Fruit fly (Drosophila melanogaster): Measurements from ENCODE around the gene ValRS-m.

The ValRS-m gene

DNA sequence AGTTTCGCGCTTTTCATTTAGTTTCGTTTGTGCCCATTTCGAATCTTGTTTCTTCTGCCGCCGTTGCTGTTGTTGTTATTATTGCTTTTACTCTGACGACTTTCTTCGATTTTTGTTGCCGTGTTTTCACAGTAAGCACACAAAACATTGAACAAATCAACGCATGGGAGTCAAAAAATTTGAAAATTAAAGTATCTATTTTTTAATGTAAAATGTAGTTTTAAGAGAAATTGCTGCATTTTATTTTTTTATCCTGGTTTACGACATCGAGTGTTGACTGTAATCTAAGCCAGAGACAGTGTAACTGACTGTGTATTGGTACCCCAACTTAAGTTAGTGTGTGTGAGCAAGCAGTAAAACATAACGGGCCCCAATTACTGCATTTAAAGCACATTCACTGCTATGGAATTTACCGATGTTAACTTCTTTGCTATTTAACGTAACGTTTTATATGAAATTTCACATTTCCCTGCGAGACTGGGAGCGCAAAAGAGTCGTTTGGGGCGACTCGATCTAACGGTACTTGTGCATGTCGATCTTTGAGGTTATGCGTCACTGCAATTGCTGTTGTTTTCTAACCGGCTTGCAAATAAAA lies 31.7 kb upstream of the ValRS-m start:
- TF ChIP-seq Doc2 (GFP tag; IDR thresholded peaks at IDR 0.05) (peak; percentile 45; the same call in 1 of the 2 replicates), sc (optimal IDR thresholded peaks at IDR 0.05) (no peak), sc (GFP tag; optimal IDR thresholded peaks at IDR 0.05) (peak; percentile 57), CG5245 (GFP tag; optimal IDR thresholded peaks at IDR 0.05) (peak; percentile 47), CG8765 (GFP tag; IDR thresholded peaks at IDR 0.05) (peak; percentile 63; the same call in 1 of the 2 replicates), Fer3 (tag; optimal IDR thresholded peaks at IDR 0.05) (peak; percentile 40), pho (GFP tag; optimal IDR thresholded peaks at IDR 0.05) (peak; percentile 52), CG11723 (GFP tag; optimal IDR thresholded peaks at IDR 0.05) (no peak), CG9727 (GFP tag; optimal IDR thresholded peaks at IDR 0.05) (peak; percentile 59), ap (GFP tag; IDR thresholded peaks at IDR 0.05) (peak; percentile 45), CG1602 (GFP tag; optimal IDR thresholded peaks at IDR 0.05) (peak; percentile 63), klu (GFP tag; IDR thresholded peaks at IDR 0.05) (peak; percentile 26; the same call in 1 of the 2 replicates), CG11560 (tag; IDR thresholded peaks at IDR 0.05) (no peak), row (GFP tag; IDR thresholded peaks at IDR 0.05) (peak; percentile 79), ac (GFP tag; optimal IDR thresholded peaks at IDR 0.05) (no peak), MBD-R2 (GFP tag; IDR thresholded peaks at IDR 0.05) (peak; percentile 51; the same call in 1 of the 2 replicates), lov (optimal IDR thresholded peaks at IDR 0.05) (no peak), lov (GFP tag; IDR thresholded peaks at IDR 0.05) (peak; percentile 81), H15 (GFP tag; IDR thresholded peaks at IDR 0.05) (peak; percentile 68; the same call in 2 of the 3 replicates), NfI (GFP tag; optimal IDR thresholded peaks at IDR 0.05) (no peak), jumu (GFP tag; optimal IDR thresholded peaks at IDR 0.05) (peak; percentile 36), Six4 (GFP tag; optimal IDR thresholded peaks at IDR 0.05) (peak; percentile 49), ci (GFP tag; IDR thresholded peaks at IDR 0.05) (peak; percentile 94), CG11247 (GFP tag; IDR thresholded peaks at IDR 0.05) (peak; percentile 49; the same call in 1 of the 2 replicates), CG18599 (GFP tag; optimal IDR thresholded peaks at IDR 0.05) (peak; percentile 28), danr (GFP tag; IDR thresholded peaks at IDR 0.05) (0 out of 2 replicates have a peak, but pooled peaks have one; percentile 9), Hand (GFP tag; optimal IDR thresholded peaks at IDR 0.05) (no peak), CG34422 (GFP tag; IDR thresholded peaks at IDR 0.05) (peak; percentile 57; the same call in 1 of the 3 replicates), slp2 (GFP tag; optimal IDR thresholded peaks at IDR 0.05) (peak; percentile 40), CG7556 (GFP tag; optimal IDR thresholded peaks at IDR 0.05) (peak; percentile 30), NC2α (GFP tag; optimal IDR thresholded peaks at IDR 0.05) (no peak), vfl (GFP tag; optimal IDR thresholded peaks at IDR 0.05) (no peak), eve (GFP tag; optimal IDR thresholded peaks at IDR 0.05) (no peak), usp (GFP tag; optimal IDR thresholded peaks at IDR 0.05) (no peak), ems (GFP tag; optimal IDR thresholded peaks at IDR 0.05) (peak; percentile 51), lab (GFP tag; optimal IDR thresholded peaks at IDR 0.05) (no peak), ewg (GFP tag; optimal IDR thresholded peaks at IDR 0.05) (peak; percentile 58), lbe (GFP tag; optimal IDR thresholded peaks at IDR 0.05) (peak; percentile 80), vvl (GFP tag; IDR thresholded peaks at IDR 0.05) (peak; percentile 84), salm (tag; optimal IDR thresholded peaks at IDR 0.05) (peak; percentile 34), Ets65A (GFP tag) (peak; percentile 51), sr (GFP tag; IDR thresholded peaks at IDR 0.05) (no peak), CG4707 (GFP tag; optimal IDR thresholded peaks at IDR 0.05) (peak; percentile 51), CG14050 (GFP tag; IDR thresholded peaks at IDR 0.05) (peak; percentile 44; the same call in 1 of the 3 replicates), lmd (GFP tag; IDR thresholded peaks at IDR 0.05) (peak; percentile 66), sqz (GFP tag; optimal IDR thresholded peaks at IDR 0.05) (no peak), Atf-2 (GFP tag; optimal IDR thresholded peaks at IDR 0.05) (no peak), CG7372 (GFP tag; IDR thresholded peaks at IDR 0.05) (0 out of 2 replicates have a peak, but pooled peaks have one; percentile 11), CG30403 (GFP tag; optimal IDR thresholded peaks at IDR 0.05) (peak; percentile 68), z (GFP tag; IDR thresholded peaks at IDR 0.05) (no peak), CG33213 (GFP tag; optimal IDR thresholded peaks at IDR 0.05) (peak; percentile 29), H2.0 (GFP tag; IDR thresholded peaks at IDR 0.05) (peak; percentile 51; the same call in 1 of the 2 replicates)

Measured in whole organism, embryonic.